ENCODE assay signal across 5 fruit fly cellular contexts in the genomic region with DNA sequence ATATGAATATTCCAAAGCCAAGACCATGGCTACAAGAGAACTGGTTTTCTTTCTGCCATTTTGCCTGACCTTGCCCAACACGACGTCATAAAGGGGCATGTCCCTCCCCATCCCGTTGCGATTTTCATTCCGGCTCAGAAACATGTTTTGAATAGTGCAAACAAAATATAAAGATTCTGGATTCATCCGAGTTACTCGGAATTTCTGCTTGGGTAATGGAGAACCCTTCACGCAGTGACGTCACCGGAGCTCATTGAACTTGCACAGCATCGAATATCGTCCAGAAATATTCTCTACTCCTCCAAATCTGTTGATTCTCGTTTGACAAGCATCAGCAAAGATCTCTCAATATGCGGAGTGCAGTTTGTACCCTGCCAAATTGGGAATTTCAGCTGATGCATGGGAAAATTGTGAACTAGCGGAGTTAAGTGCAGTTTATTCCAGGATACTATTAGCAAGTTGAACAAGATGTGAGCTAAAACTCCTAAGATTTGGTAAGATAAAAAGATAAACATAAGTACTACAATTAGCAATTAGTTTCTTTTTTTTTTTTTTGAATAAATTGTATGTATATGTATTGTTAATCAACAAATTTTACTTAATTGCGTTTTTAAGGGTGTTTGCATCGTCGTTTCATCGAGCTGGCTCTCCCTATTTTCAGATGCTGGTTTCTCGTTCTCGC.
TF ChIP-seq lines count a peak whose summit lies in the region.

A gene (plus strand): TSS at position 187 of the 682 bp plus-strand sequence.

- TF ChIP-seq CTCF in whole organism, embryonic (GFP tag; optimal IDR thresholded peaks at IDR 0.05; lab: Kevin White, UChicago): no peak

TF ChIP-seq in whole organism, adult, 20 proteins besides CTCF, POLR2A, EP300 and RAD21:
- TF ChIP-seq ovo (GFP tag; optimal IDR thresholded peaks at IDR 0.05; lab: Kevin White, UChicago) (no peak), CG33017 (tag; optimal IDR thresholded peaks at IDR 0.05; lab: Kevin White, UChicago) (no peak), CG12768 (GFP tag; optimal IDR thresholded peaks at IDR 0.05; lab: Kevin White, UChicago) (peak; percentile 7), tj (GFP tag; optimal IDR thresholded peaks at IDR 0.05; lab: Kevin White, UChicago) (peak; percentile 72), CG1620 (GFP tag; optimal IDR thresholded peaks at IDR 0.05; lab: Kevin White, UChicago) (no peak), CG14711 (tag; optimal IDR thresholded peaks at IDR 0.05; lab: Kevin White, UChicago) (no peak), toe (GFP tag; optimal IDR thresholded peaks at IDR 0.05; lab: Kevin White, UChicago) (no peak), kay (GFP tag; lab: Kevin White, UChicago; ENCODE audit: borderline replicate concordance) (peak; percentile 52), Mnt (GFP tag; optimal IDR thresholded peaks at IDR 0.05; lab: Kevin White, UChicago) (no peak)
TF ChIP-seq in whole organism, adult: peak in this region for 3.

TF ChIP-seq in whole organism, embryonic, 481 proteins besides CTCF, POLR2A, EP300 and RAD21 (continues in another document):
- peak; percentile 89 for TF ChIP-seq D19A (tag; optimal IDR thresholded peaks at IDR 0.05; lab: Kevin White, UChicago)
- TF ChIP-seq kay (GFP tag; optimal IDR thresholded peaks at IDR 0.05; lab: Kevin White, UChicago): no peak
- TF ChIP-seq Pdp1 (GFP tag; optimal IDR thresholded peaks at IDR 0.05; lab: Kevin White, UChicago): no peak
- TF ChIP-seq Hsf (GFP tag; optimal IDR thresholded peaks at IDR 0.05; lab: Kevin White, UChicago): no peak
- no peak for TF ChIP-seq C15 (GFP tag; IDR thresholded peaks at IDR 0.05; lab: Robert Waterston, UW)
- TF ChIP-seq CG4730 (GFP tag; IDR thresholded peaks at IDR 0.05; lab: Robert Waterston, UW): no peak
- TF ChIP-seq pum (GFP tag; optimal IDR thresholded peaks at IDR 0.05; lab: Kevin White, UChicago): no peak
- no peak for TF ChIP-seq shn (GFP tag; optimal IDR thresholded peaks at IDR 0.05; lab: Kevin White, UChicago)
- TF ChIP-seq Hmx (GFP tag; optimal IDR thresholded peaks at IDR 0.05; lab: Kevin White, UChicago): no peak
- TF ChIP-seq ara (GFP tag; IDR thresholded peaks at IDR 0.05; lab: Robert Waterston, UW): no peak
- no peak for TF ChIP-seq CG12299 (tag; optimal IDR thresholded peaks at IDR 0.05; lab: Kevin White, UChicago)
- no peak for TF ChIP-seq CG1603 (tag; optimal IDR thresholded peaks at IDR 0.05; lab: Kevin White, UChicago)
- no peak for TF ChIP-seq Ada2b (GFP tag; IDR thresholded peaks at IDR 0.05; lab: Robert Waterston, UW)
- TF ChIP-seq CG10959 (GFP tag; IDR thresholded peaks at IDR 0.05; lab: Robert Waterston, UW): no peak
- TF ChIP-seq crol (GFP tag; IDR thresholded peaks at IDR 0.05; lab: Robert Waterston, UW): no peak
- no peak for TF ChIP-seq row (GFP tag; IDR thresholded peaks at IDR 0.05; lab: Robert Waterston, UW)
- no peak for TF ChIP-seq gro (GFP tag; optimal IDR thresholded peaks at IDR 0.05; lab: Kevin White, UChicago)
- TF ChIP-seq gfzf (GFP tag; optimal IDR thresholded peaks at IDR 0.05; lab: Kevin White, UChicago): no peak
- TF ChIP-seq CG4854 (GFP tag; optimal IDR thresholded peaks at IDR 0.05; lab: Kevin White, UChicago): no peak
- TF ChIP-seq ham (GFP tag; IDR thresholded peaks at IDR 0.05; lab: Robert Waterston, UW): no peak

TF ChIP-seq in whole organism, prepupa, 60 proteins besides CTCF, POLR2A, EP300 and RAD21 (continues in another document):
- TF ChIP-seq Ets96B (tag; optimal IDR thresholded peaks at IDR 0.05; lab: Kevin White, UChicago) (peak; percentile 61), Hr39 (GFP tag; optimal IDR thresholded peaks at IDR 0.05; lab: Kevin White, UChicago) (peak; percentile 27), Hr38 (GFP tag; optimal IDR thresholded peaks at IDR 0.05; lab: Kevin White, UChicago) (no peak), Eip78C (GFP tag; lab: Kevin White, UChicago) (peak; percentile 80), net (GFP tag; optimal IDR thresholded peaks at IDR 0.05; lab: Kevin White, UChicago) (peak; percentile 35), fkh (GFP tag; optimal IDR thresholded peaks at IDR 0.05; lab: Kevin White, UChicago) (no peak), fd59A (GFP tag; optimal IDR thresholded peaks at IDR 0.05; lab: Kevin White, UChicago) (peak; percentile 61), Sox14 (GFP tag; optimal IDR thresholded peaks at IDR 0.05; lab: Kevin White, UChicago) (peak; percentile 60), CG6792 (GFP tag; optimal IDR thresholded peaks at IDR 0.05; lab: Kevin White, UChicago) (no peak), CG15336 (GFP tag; IDR thresholded peaks at IDR 0.05; lab: Robert Waterston, UW) (no peak), Eip93F (GFP tag; optimal IDR thresholded peaks at IDR 0.05; lab: Kevin White, UChicago) (no peak), Hr4 (GFP tag; optimal IDR thresholded peaks at IDR 0.05; lab: Kevin White, UChicago) (peak; percentile 40), CG6854 (GFP tag; optimal IDR thresholded peaks at IDR 0.05; lab: Kevin White, UChicago) (no peak), ss (GFP tag; optimal IDR thresholded peaks at IDR 0.05; lab: Kevin White, UChicago) (peak; percentile 25 to 64), esn (GFP tag; optimal IDR thresholded peaks at IDR 0.05; lab: Kevin White, UChicago) (peak; percentile 61), CG1621 (tag; optimal IDR thresholded peaks at IDR 0.05; lab: Kevin White, UChicago) (no peak), CG10631 (GFP tag; optimal IDR thresholded peaks at IDR 0.05; lab: Kevin White, UChicago) (peak; percentile 44), Sox102F (GFP tag; optimal IDR thresholded peaks at IDR 0.05; lab: Kevin White, UChicago) (peak; percentile 52), topi (GFP tag; optimal IDR thresholded peaks at IDR 0.05; lab: Kevin White, UChicago) (peak; percentile 17), acj6 (GFP tag; optimal IDR thresholded peaks at IDR 0.05; lab: Kevin White, UChicago) (peak; percentile 64)

TF ChIP-seq in whole organism, pupa, 21 proteins besides CTCF, POLR2A, EP300 and RAD21:
- TF ChIP-seq D1 (tag; optimal IDR thresholded peaks at IDR 0.05; lab: Kevin White, UChicago) (no peak), EcR (GFP tag; optimal IDR thresholded peaks at IDR 0.05; lab: Kevin White, UChicago) (peak; percentile 99), CG8301 (tag; optimal IDR thresholded peaks at IDR 0.05; lab: Kevin White, UChicago) (peak; percentile 48), CG13204 (GFP tag; optimal IDR thresholded peaks at IDR 0.05; lab: Kevin White, UChicago) (no peak), CG8159 (tag; optimal IDR thresholded peaks at IDR 0.05; lab: Kevin White, UChicago) (peak; percentile 73), CG32121 (GFP tag; IDR thresholded peaks at IDR 0.05; lab: Robert Waterston, UW) (peak; percentile 11; the same call in 1 of the 2 replicates), CG14655 (GFP tag; optimal IDR thresholded peaks at IDR 0.05; lab: Kevin White, UChicago) (peak; percentile 61), CG15710 (tag; optimal IDR thresholded peaks at IDR 0.05; lab: Kevin White, UChicago) (peak; percentile 69), rn (GFP tag; IDR thresholded peaks at IDR 0.05; lab: Robert Waterston, UW) (no peak), CG34367 (tag; optimal IDR thresholded peaks at IDR 0.05; lab: Kevin White, UChicago) (peak; percentile 60), Pif1A (GFP tag; optimal IDR thresholded peaks at IDR 0.05; lab: Kevin White, UChicago) (peak; percentile 59), Snoo (tag; optimal IDR thresholded peaks at IDR 0.05; lab: Kevin White, UChicago) (peak; percentile 52), CG9948 (tag; optimal IDR thresholded peaks at IDR 0.05; lab: Kevin White, UChicago) (peak; percentile 58), Pif1B (GFP tag; optimal IDR thresholded peaks at IDR 0.05; lab: Kevin White, UChicago) (peak; percentile 42), CG17806 (tag; optimal IDR thresholded peaks at IDR 0.05; lab: Kevin White, UChicago) (peak; percentile 29)

TF ChIP-seq in whole organism, wandering third instar larva, 38 proteins besides CTCF, POLR2A, EP300 and RAD21 (continues in another document):
- TF ChIP-seq rgr (GFP tag; optimal IDR thresholded peaks at IDR 0.05; lab: Kevin White, UChicago) (peak; percentile 62), Mio (GFP tag; optimal IDR thresholded peaks at IDR 0.05; lab: Kevin White, UChicago) (no peak), jim (GFP tag; optimal IDR thresholded peaks at IDR 0.05; lab: Kevin White, UChicago) (no peak), foxo (GFP tag; optimal IDR thresholded peaks at IDR 0.05; lab: Kevin White, UChicago) (peak in 1 of 2 experiments; percentile 16), Vsx2 (GFP tag; optimal IDR thresholded peaks at IDR 0.05; lab: Kevin White, UChicago; ENCODE audit: partially characterized antibody) (no peak), usp (GFP tag; optimal IDR thresholded peaks at IDR 0.05; lab: Kevin White, UChicago) (no peak), CG9705 (GFP tag; optimal IDR thresholded peaks at IDR 0.05; lab: Kevin White, UChicago) (no peak), Sp1 (GFP tag; optimal IDR thresholded peaks at IDR 0.05; lab: Kevin White, UChicago) (peak; percentile 51), sage (GFP tag; optimal IDR thresholded peaks at IDR 0.05; lab: Kevin White, UChicago) (no peak), CrebA (GFP tag; optimal IDR thresholded peaks at IDR 0.05; lab: Kevin White, UChicago; ENCODE audit: borderline replicate concordance) (no peak), Myc (optimal IDR thresholded peaks at IDR 0.05; lab: Kevin White, UChicago) (no peak), psq (GFP tag; optimal IDR thresholded peaks at IDR 0.05; lab: Kevin White, UChicago) (peak; percentile 61), br (GFP tag; optimal IDR thresholded peaks at IDR 0.05; lab: Kevin White, UChicago) (peak; percentile 59), h (GFP tag; optimal IDR thresholded peaks at IDR 0.05; lab: Kevin White, UChicago) (peak; percentile 25), Abd-B (GFP tag; optimal IDR thresholded peaks at IDR 0.05; lab: Kevin White, UChicago) (no peak), OdsH (GFP tag; optimal IDR thresholded peaks at IDR 0.05; lab: Kevin White, UChicago) (peak; percentile 58), ey (GFP tag; optimal IDR thresholded peaks at IDR 0.05; lab: Kevin White, UChicago) (peak; percentile 59), sv (GFP tag; optimal IDR thresholded peaks at IDR 0.05; lab: Kevin White, UChicago) (no peak), woc (GFP tag; optimal IDR thresholded peaks at IDR 0.05; lab: Kevin White, UChicago) (peak; percentile 31), Hr83 (GFP tag; optimal IDR thresholded peaks at IDR 0.05; lab: Kevin White, UChicago; ENCODE audit: poor library complexity, severe bottlenecking) (no peak), dsf (GFP tag; optimal IDR thresholded peaks at IDR 0.05; lab: Kevin White, UChicago; ENCODE audit: borderline replicate concordance) (no peak), dmrt93B (GFP tag; optimal IDR thresholded peaks at IDR 0.05; lab: Kevin White, UChicago) (no peak), fru (GFP tag; optimal IDR thresholded peaks at IDR 0.05; lab: Kevin White, UChicago) (peak; percentile 52), Hnf4 (GFP tag; optimal IDR thresholded peaks at IDR 0.05; lab: Kevin White, UChicago) (no peak), Jra (GFP tag; optimal IDR thresholded peaks at IDR 0.05; lab: Kevin White, UChicago) (no peak), Dfd (GFP tag; optimal IDR thresholded peaks at IDR 0.05; lab: Kevin White, UChicago) (no peak), HLH106 (tag; optimal IDR thresholded peaks at IDR 0.05; lab: Kevin White, UChicago) (peak; percentile 53)
